Fruit fly (Drosophila melanogaster) whole organism, wandering third instar larva: ENCODE results near the gene Traf4.

ENCODE experiments used
- CG32264 ChIP-seq: fragments of 200-800 bp; sonication (Bioruptor generic); optimal IDR thresholded peaks from 2 replicates; lab custom pipeline; 2016; ENCODE audit warnings: missing biosample characterization, missing genetic modification characterization
- HLH106 ChIP-seq: fragments of 200-800 bp; optimal IDR thresholded peaks from 3 replicates; lab custom pipeline; 2019; ENCODE audit warnings: missing biosample characterization, mild to moderate bottlenecking, missing genetic modification characterization, moderate library complexity
- Hnf4 ChIP-seq: fragments of 200-800 bp; sonication (Bioruptor generic); optimal IDR thresholded peaks from 2 replicates; lab custom pipeline; 2016; ENCODE audit warnings: missing biosample characterization, mild to moderate bottlenecking, missing genetic modification characterization
- Hr78 ChIP-seq: fragments of >200 bp; optimal IDR thresholded peaks from 2 replicates; lab custom pipeline; 2017; ENCODE audit warnings: missing biosample characterization, missing genetic modification characterization
- Jra ChIP-seq: sonication (Bioruptor generic); optimal IDR thresholded peaks from 2 replicates; lab custom pipeline; 2016; ENCODE audit warnings: missing biosample characterization, missing genetic modification characterization
- dmrt93B ChIP-seq: fragments of 200-800 bp; sonication (Bioruptor generic); optimal IDR thresholded peaks from 2 replicates; lab custom pipeline; 2018; ENCODE audit warnings: missing biosample characterization, mild to moderate bottlenecking, missing genetic modification characterization
- h ChIP-seq: fragments of 200-800 bp; sonication (Bioruptor generic); optimal IDR thresholded peaks from 3 replicates; lab custom pipeline; 2016; ENCODE audit warnings: missing biosample characterization, mild to moderate bottlenecking, missing genetic modification characterization
- pan ChIP-seq: fragments of >200 bp; optimal IDR thresholded peaks from 2 replicates; lab custom pipeline; 2017
- usp ChIP-seq: fragments of >200 bp; optimal IDR thresholded peaks from 2 replicates; lab custom pipeline; 2017; ENCODE audit warnings: missing biosample characterization, missing genetic modification characterization

DNA sequence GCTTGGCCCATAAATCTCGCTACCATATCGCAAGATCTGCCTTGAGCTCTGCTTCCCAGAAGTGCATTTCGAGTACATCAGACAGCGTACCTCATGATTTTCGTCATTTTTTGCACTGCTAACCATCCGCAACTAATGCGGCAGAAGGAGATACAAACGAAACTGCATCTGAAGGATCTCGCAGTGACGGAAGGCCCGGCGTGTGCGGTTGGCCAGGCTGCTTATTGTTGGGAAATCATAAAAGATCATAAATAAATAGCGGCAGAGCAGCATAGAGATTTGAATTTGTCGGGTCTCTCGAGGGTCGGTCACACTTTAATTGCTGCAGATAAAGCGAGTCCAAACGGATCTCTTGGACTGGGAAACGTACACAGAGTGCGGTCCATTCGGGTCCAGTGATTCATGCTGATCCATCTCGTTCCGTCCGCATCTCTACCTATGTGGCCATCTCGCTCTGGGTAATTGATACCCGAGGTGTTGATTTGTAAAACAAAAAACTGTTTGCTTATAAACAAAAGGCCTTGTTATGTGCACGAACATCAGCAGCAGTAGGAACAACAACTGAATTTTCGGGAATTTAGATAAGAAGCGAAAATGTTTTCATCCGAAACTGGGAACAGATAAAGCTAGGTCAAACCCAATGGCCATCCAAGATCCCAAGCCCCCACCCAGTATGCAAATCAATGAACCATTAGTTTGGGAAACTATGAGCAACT lies 7.0 kb downstream of the Traf4 start:
- TF ChIP-seq Jra (GFP tag; lab: Kevin White, UChicago), result no peak
- TF ChIP-seq HLH106 (tag; lab: Kevin White, UChicago), result no peak
- no peak for TF ChIP-seq Hnf4
- no peak for TF ChIP-seq CG32264 (GFP tag; lab: Kevin White, UChicago)
- TF ChIP-seq Hr78 (GFP tag; lab: Kevin White, UChicago), result no peak
- TF ChIP-seq pan, result no peak
- no peak for TF ChIP-seq usp (GFP tag; lab: Kevin White, UChicago)
- no peak for TF ChIP-seq dmrt93B (GFP tag; lab: Kevin White, UChicago)
- TF ChIP-seq h (GFP tag; lab: Kevin White, UChicago), result no peak
